Fruit fly (Drosophila melanogaster) whole organism, adult: Measurements from ENCODE around the gene CG7772.

ENCODE experiments used
- CG11617 ChIP-seq: fragments of 200-800 bp; sonication (Bioruptor generic); optimal IDR thresholded peaks from 2 replicates; lab custom pipeline; 2017; ENCODE audit warnings: mild to moderate bottlenecking, missing biosample characterization, missing genetic modification reagents, missing genetic modification characterization
- CG1620 ChIP-seq: fragments of 200-800 bp; sonication (Bioruptor generic); optimal IDR thresholded peaks from 2 replicates; lab custom pipeline; 2016; ENCODE audit warnings: missing biosample characterization, missing genetic modification characterization
- CG5204 ChIP-seq: fragments of 200-800 bp; sonication (Bioruptor generic); optimal IDR thresholded peaks from 2 replicates; lab custom pipeline; 2016; ENCODE audit warnings: missing biosample characterization, missing genetic modification characterization
- CG7045 ChIP-seq: fragments of 200-800 bp; sonication (Bioruptor generic); optimal IDR thresholded peaks from 2 replicates; lab custom pipeline; 2017; ENCODE audit warnings: missing biosample characterization, mild to moderate bottlenecking, missing genetic modification characterization
- CG7101 ChIP-seq: fragments of 200-800 bp; sonication (Bioruptor generic); optimal IDR thresholded peaks from 2 replicates; lab custom pipeline; 2018; ENCODE audit warnings: missing biosample characterization, mild to moderate bottlenecking, missing genetic modification characterization, moderate library complexity
- Clk ChIP-seq: fragments of 200-800 bp; sonication (Bioruptor generic); optimal IDR thresholded peaks from 2 replicates; lab custom pipeline; 2017; ENCODE audit warnings: missing biosample characterization, missing genetic modification characterization
- Mnt ChIP-seq: fragments of 200-800 bp; sonication (Bioruptor generic); optimal IDR thresholded peaks from 2 replicates; lab custom pipeline; 2016; ENCODE audit warnings: missing biosample characterization, mild to moderate bottlenecking, missing genetic modification characterization
- bab1 ChIP-seq: fragments of 200-800 bp; sonication (Bioruptor generic); optimal IDR thresholded peaks from 3 replicates; lab custom pipeline; 2019; ENCODE audit warnings: missing biosample characterization, mild to moderate bottlenecking, missing genetic modification characterization, moderate library complexity
- cic ChIP-seq: fragments of 200-800 bp; sonication (Bioruptor generic); optimal IDR thresholded peaks from 2 replicates; lab custom pipeline; 2017; ENCODE audit warnings: missing biosample characterization, mild to moderate bottlenecking, missing genetic modification characterization, moderate library complexity
- cnc ChIP-seq, 2 experiments: fragments of >200 bp; optimal IDR thresholded peaks; 2 replicates each; lab custom pipeline; 2017
- kay ChIP-seq: fragments of 200-800 bp; sonication (Bioruptor generic); peaks from one replicate; lab custom pipeline; 2016; ENCODE audit warnings: missing biosample characterization, missing genetic modification characterization, borderline replicate concordance
- ovo ChIP-seq: fragments of 200-800 bp; sonication (Bioruptor generic); optimal IDR thresholded peaks from 2 replicates; lab custom pipeline; 2016; ENCODE audit warnings: missing biosample characterization, missing genetic modification characterization
- tj ChIP-seq: fragments of 200-800 bp; sonication (Bioruptor generic); optimal IDR thresholded peaks from 3 replicates; lab custom pipeline; 2017; ENCODE audit warnings: missing biosample characterization, mild to moderate bottlenecking, missing genetic modification characterization, moderate library complexity
- toe ChIP-seq: fragments of 200-800 bp; sonication (Bioruptor generic); optimal IDR thresholded peaks from 2 replicates; lab custom pipeline; 2016; ENCODE audit warnings: missing biosample characterization, missing genetic modification characterization

dm6 chrX:17883418-17883817 is 23.6 kb downstream of the CG7772 start, which contains the start of gene CG12985:
- TF ChIP-seq bab1 (GFP tag; lab: Kevin White, UChicago), result no peak
- TF ChIP-seq ovo (GFP tag; lab: Kevin White, UChicago), result no peak
- no peak for TF ChIP-seq Mnt
- no peak for TF ChIP-seq CG1620 (GFP tag; lab: Kevin White, UChicago)
- no peak for TF ChIP-seq CG5204 (GFP tag; lab: Kevin White, UChicago)
- TF ChIP-seq kay (GFP tag; lab: Kevin White, UChicago), result no peak
- no peak for TF ChIP-seq toe (GFP tag; lab: Kevin White, UChicago)
- TF ChIP-seq cnc (optimal IDR thresholded peaks at IDR 0.05; lab: Kevin White, UChicago), result no peak
- no peak for TF ChIP-seq tj
- TF ChIP-seq CG7045 (GFP tag; lab: Kevin White, UChicago), result no peak
- no peak for TF ChIP-seq CG11617 (GFP tag; lab: Kevin White, UChicago)
- no peak for TF ChIP-seq Clk (GFP tag; lab: Kevin White, UChicago)
- TF ChIP-seq cic (GFP tag; lab: Kevin White, UChicago), result no peak
- TF ChIP-seq CG7101 (tag; lab: Kevin White, UChicago), result no peak
